Worm (Caenorhabditis elegans) whole organism, L4 larva: ENCODE data around the gene F13E6.1.
A peak's percentile ranks its signal among the peaks of the same experiment; 100 is the strongest.

Experiments used
- Y105C5A.15 ChIP-seq: fragments of 200-800 bp; sonication (Bioruptor generic); IDR thresholded peaks from 2 replicates; pipeline ENCODE4 v1.3.6; 2022; ENCODE audit warnings: missing genetic modification characterization, missing compliant biosample characterization
- Y75B8A.6 ChIP-seq: fragments of 200-800 bp; sonication (Bioruptor generic); IDR thresholded peaks from 2 replicates; pipeline ENCODE4 v1.3.6; 2022; ENCODE audit warnings: missing genetic modification reagents, missing genetic modification characterization, missing compliant biosample characterization
- ZK546.5 ChIP-seq, 2 experiments: sonication (generic microtip); optimal IDR thresholded peaks; 2 replicates each; lab custom pipeline; 2017; ENCODE audit warnings: missing biosample characterization in 2 of 2, missing genetic modification characterization in 2 of 2
- ceh-32 ChIP-seq: sonication (generic microtip); optimal IDR thresholded peaks from 2 replicates; lab custom pipeline; 2016; ENCODE audit warnings: mild to moderate bottlenecking, missing genetic modification characterization, missing compliant biosample characterization; ENCODE audit not compliant: poor library complexity
- ces-1 ChIP-seq: fragments of 150-350 bp; sonication (generic microtip); optimal IDR thresholded peaks from 4 replicates; lab custom pipeline; 2014; ENCODE audit warnings: missing biosample characterization, missing genetic modification reagents, missing genetic modification characterization
- daf-16 ChIP-seq, 3 experiments: sonication (generic microtip); optimal IDR thresholded peaks; 2 replicates each; lab custom pipeline; 2016 to 2017; ENCODE audit warnings: missing genetic modification characterization in 3 of 3, missing genetic modification reagents in 3 of 3, mild to moderate bottlenecking in 2 of 3, missing compliant biosample characterization in 2 of 3, missing biosample characterization in 1 of 3, moderate library complexity in 1 of 3
- daf-8 ChIP-seq: fragments of 200-800 bp; sonication (Bioruptor generic); IDR thresholded peaks from 2 replicates; pipeline ENCODE4 v1.3.6; 2022; ENCODE audit warnings: missing genetic modification characterization, missing compliant biosample characterization
- dmd-6 ChIP-seq: fragments of 200-800 bp; sonication (Bioruptor generic); IDR thresholded peaks from 2 replicates; pipeline ENCODE4 v1.3.6; 2022; ENCODE audit warnings: missing genetic modification reagents, missing genetic modification characterization, missing compliant biosample characterization
- dpl-1 ChIP-seq: fragments of 150-350 bp; optimal IDR thresholded peaks from 2 replicates; lab custom pipeline; 2014; ENCODE audit warnings: missing biosample characterization, missing genetic modification reagents, missing genetic modification characterization
- dve-1 ChIP-seq: sonication (generic microtip); optimal IDR thresholded peaks from 2 replicates; lab custom pipeline; 2017; ENCODE audit warnings: antibody characterized with exemption, mild to moderate bottlenecking, missing genetic modification characterization, missing compliant biosample characterization; ENCODE audit not compliant: insufficient read depth
- fos-1 ChIP-seq: fragments of 150-350 bp; optimal IDR thresholded peaks from 2 replicates; lab custom pipeline; 2014; ENCODE audit warnings: missing biosample characterization, missing genetic modification characterization
- gei-8 ChIP-seq: fragments of 200-800 bp; sonication (Bioruptor generic); optimal IDR thresholded peaks from 2 replicates; lab custom pipeline; 2018; ENCODE audit warnings: mild to moderate bottlenecking, missing genetic modification characterization, missing compliant biosample characterization
- hlh-11 ChIP-seq: fragments of 200-800 bp; sonication (Bioruptor generic); optimal IDR thresholded peaks from 2 replicates; lab custom pipeline; 2018; ENCODE audit warnings: mild to moderate bottlenecking, missing genetic modification characterization, missing compliant biosample characterization
- hlh-30 ChIP-seq: sonication (generic microtip); optimal IDR thresholded peaks from 2 replicates; lab custom pipeline; 2017; ENCODE audit warnings: antibody characterized with exemption, mild to moderate bottlenecking, missing genetic modification characterization, missing compliant biosample characterization; ENCODE audit not compliant: insufficient read depth
- lin-1 ChIP-seq: fragments of 200-800 bp; sonication (Bioruptor generic); IDR thresholded peaks from 2 replicates; pipeline ENCODE4 v1.3.6; 2022; ENCODE audit warnings: missing genetic modification reagents, missing genetic modification characterization, missing compliant biosample characterization
- lin-13 ChIP-seq: fragments of 150-350 bp; optimal IDR thresholded peaks from 2 replicates; lab custom pipeline; 2014; ENCODE audit warnings: missing biosample characterization, missing genetic modification reagents, missing genetic modification characterization
- lin-38 ChIP-seq: fragments of 200-800 bp; sonication (Bioruptor generic); IDR thresholded peaks from 2 replicates; pipeline ENCODE4 v1.3.6; 2022; ENCODE audit warnings: missing genetic modification reagents, missing genetic modification characterization, missing compliant biosample characterization
- lir-3 ChIP-seq: sonication (generic microtip); optimal IDR thresholded peaks from 2 replicates; lab custom pipeline; 2016; ENCODE audit warnings: mild to moderate bottlenecking, missing genetic modification characterization, missing compliant biosample characterization
- lsy-2 ChIP-seq, 2 experiments: fragments of 150-350 bp in 1 of 2; sonication (generic microtip) in 1 of 2; optimal IDR thresholded peaks; 2 replicates each; lab custom pipeline; 2014 to 2017; ENCODE audit warnings: missing biosample characterization in 2 of 2, missing genetic modification characterization in 2 of 2
- madf-5 ChIP-seq, 2 experiments: fragments of 200-800 bp; sonication (Bioruptor generic); IDR thresholded peaks; 2 replicates each; pipeline ENCODE4 v1.3.6; 2022; ENCODE audit warnings: missing compliant biosample characterization in 2 of 2, missing genetic modification characterization in 2 of 2
- mdl-1 ChIP-seq, 2 experiments: fragments of 150-350 bp in 1 of 2; sonication (generic microtip) in 1 of 2; optimal IDR thresholded peaks; 2 replicates each; lab custom pipeline; 2014 to 2017; ENCODE audit warnings: missing biosample characterization in 2 of 2, missing genetic modification characterization in 2 of 2
- mdt-29 ChIP-seq: fragments of 200-800 bp; sonication (Bioruptor generic); IDR thresholded peaks from 2 replicates; pipeline ENCODE4 v1.3.6; 2022; ENCODE audit warnings: missing genetic modification reagents, missing genetic modification characterization, missing compliant biosample characterization
- mep-1 ChIP-seq: fragments of 150-350 bp; sonication (generic microtip); optimal IDR thresholded peaks from 3 replicates; lab custom pipeline; 2014; ENCODE audit warnings: missing biosample characterization, missing genetic modification characterization
- mes-2 ChIP-seq: sonication (generic microtip); optimal IDR thresholded peaks from 2 replicates; lab custom pipeline; 2016; ENCODE audit warnings: missing genotype, mild to moderate bottlenecking, missing genetic modification characterization, missing compliant biosample characterization; ENCODE audit not compliant: poor library complexity, severe bottlenecking
- mxl-2 ChIP-seq: fragments of 200-800 bp; sonication (Bioruptor generic); conservative IDR thresholded peaks from 2 replicates; pipeline ENCODE4 v1.3.6; 2022; ENCODE audit warnings: missing genetic modification reagents, missing genetic modification characterization, missing compliant biosample characterization
- nhr-102 ChIP-seq: sonication (generic microtip); optimal IDR thresholded peaks from 2 replicates; lab custom pipeline; 2016; ENCODE audit warnings: mild to moderate bottlenecking, missing genetic modification characterization, moderate library complexity, missing compliant biosample characterization
- nhr-11 ChIP-seq: fragments of 150-350 bp; optimal IDR thresholded peaks from 2 replicates; lab custom pipeline; 2014; ENCODE audit warnings: missing biosample characterization, missing genetic modification characterization
- nhr-237 ChIP-seq: sonication (generic microtip); optimal IDR thresholded peaks from 2 replicates; lab custom pipeline; 2017; ENCODE audit warnings: missing biosample characterization, missing genetic modification characterization
- nhr-28 ChIP-seq: fragments of 150-350 bp; optimal IDR thresholded peaks from 2 replicates; lab custom pipeline; 2014; ENCODE audit warnings: missing biosample characterization, missing genetic modification characterization
- nhr-48 ChIP-seq: sonication (generic microtip); optimal IDR thresholded peaks from 2 replicates; lab custom pipeline; 2016; ENCODE audit warnings: mild to moderate bottlenecking, missing genetic modification characterization, missing compliant biosample characterization
- nhr-6 ChIP-seq: fragments of 150-350 bp; optimal IDR thresholded peaks from 2 replicates; lab custom pipeline; 2014; ENCODE audit warnings: missing biosample characterization, missing genetic modification characterization
- nhr-77 ChIP-seq: fragments of 150-350 bp; optimal IDR thresholded peaks from 2 replicates; lab custom pipeline; 2014; ENCODE audit warnings: missing biosample characterization, missing genetic modification characterization
- pha-4 ChIP-seq, 2 experiments: fragments of 150-350 bp in 1 of 2; fragments of 200-800 bp in 1 of 2; sonication (Bioruptor generic) in 1 of 2; IDR thresholded peaks in 1 of 2; optimal IDR thresholded peaks in 1 of 2; 2 replicates each; pipeline versions ENCODE4 v1.3.6 to Lab custom; 2014 to 2022; ENCODE audit warnings: missing genetic modification characterization in 2 of 2, missing genetic modification reagents in 2 of 2, missing biosample characterization in 1 of 2, missing compliant biosample characterization in 1 of 2
- php-3 ChIP-seq: fragments of 200-800 bp; sonication (Bioruptor generic); IDR thresholded peaks from 2 replicates; pipeline ENCODE4 v1.3.6; 2022; ENCODE audit warnings: missing genetic modification reagents, missing genetic modification characterization, missing compliant biosample characterization
- pqm-1 ChIP-seq: sonication (generic microtip); optimal IDR thresholded peaks from 2 replicates; lab custom pipeline; 2017; ENCODE audit warnings: missing biosample characterization, missing genetic modification characterization
- sdz-12 ChIP-seq: fragments of 200-800 bp; sonication (Bioruptor generic); optimal IDR thresholded peaks from 2 replicates; lab custom pipeline; 2018; ENCODE audit warnings: mild to moderate bottlenecking, missing genetic modification characterization, missing compliant biosample characterization
- skn-1 ChIP-seq: fragments of 150-350 bp; optimal IDR thresholded peaks from 2 replicates; lab custom pipeline; 2014; ENCODE audit warnings: missing biosample characterization, missing genetic modification characterization
- spr-1 ChIP-seq: sonication (generic microtip); optimal IDR thresholded peaks from 2 replicates; lab custom pipeline; 2016; ENCODE audit warnings: mild to moderate bottlenecking, missing genetic modification characterization, missing compliant biosample characterization
- unc-62 ChIP-seq, 3 experiments: fragments of 150-350 bp in 1 of 3; sonication (generic microtip); optimal IDR thresholded peaks in 2 of 3; peaks in 1 of 3; 1 replicate in 1 of 3; 2 replicates in 2 of 3; lab custom pipeline; 2014 to 2017; ENCODE audit warnings: missing biosample characterization in 3 of 3, missing genetic modification characterization in 3 of 3, missing genetic modification reagents in 3 of 3, missing genotype in 1 of 3
- zag-1 ChIP-seq: fragments of 150-350 bp; optimal IDR thresholded peaks from 2 replicates; lab custom pipeline; 2014; ENCODE audit warnings: missing biosample characterization, missing genetic modification characterization

F13E6.1 gene

ce11 chrX:10704329-10704728, 27.4 kb upstream of the F13E6.1 start:
- TF ChIP-seq unc-62 (GFP tag; optimal IDR thresholded peaks at IDR 0.05 in 1 of 2; lab: Kevin White, UChicago) = peak in 1 of 2 experiments; percentile 94
- TF ChIP-seq unc-62 (tag; optimal IDR thresholded peaks at IDR 0.05; lab: Kevin White, UChicago) = no peak
- TF ChIP-seq ceh-32 (tag; lab: Kevin White, UChicago) = no peak
- TF ChIP-seq lir-3 (tag; lab: Kevin White, UChicago) = no peak

ce11 chrX:10694933-10695332, 18.0 kb upstream of the F13E6.1 start, which contains the start of gene plpp-1.3:
plpp-1.3 (plus strand) TSS chrX:10695312.
- TF ChIP-seq pha-4 (GFP tag; IDR thresholded peaks at IDR 0.05; lab: Robert Waterston, UW) (no peak), pha-4 (tag; optimal IDR thresholded peaks at IDR 0.05; lab: Kevin White, UChicago) (peak; percentile 13), hlh-11 (tag; lab: Kevin White, UChicago) (peak; percentile 44), nhr-48 (tag; lab: Kevin White, UChicago) (peak; percentile 14), Y75B8A.6 (GFP tag; lab: Robert Waterston, UW) (no peak), lsy-2 (tag; optimal IDR thresholded peaks at IDR 0.05; lab: Kevin White, UChicago) (peak in 1 of 2 experiments; percentile 32), dmd-6 (peak; percentile 30; the same call in 1 of the 2 replicates), lin-13 (GFP tag; lab: Kevin White, UChicago) (peak; percentile 3), gei-8 (GFP tag; lab: Kevin White, UChicago) (no peak), spr-1 (tag; lab: Kevin White, UChicago) (peak; percentile 4), dve-1 (tag; lab: Kevin White, UChicago) (peak; percentile 49), mep-1 (tag; lab: Kevin White, UChicago) (peak; percentile 48), Y105C5A.15 (GFP tag; lab: Robert Waterston, UW) (no peak), lin-38 (GFP tag; lab: Robert Waterston, UW) (peak; percentile 71), skn-1 (no peak), nhr-11 (tag; lab: Kevin White, UChicago) (peak; percentile 40), nhr-77 (tag; lab: Kevin White, UChicago) (peak; percentile 20), nhr-102 (tag; lab: Kevin White, UChicago) (peak; percentile 7), fos-1 (tag; lab: Kevin White, UChicago) (no peak), hlh-30 (tag; lab: Kevin White, UChicago) (peak; percentile 54), mes-2 (tag; lab: Kevin White, UChicago) (peak; percentile 63), mdl-1 (tag; optimal IDR thresholded peaks at IDR 0.05; lab: Kevin White, UChicago) (peak in 1 of 2 experiments; percentile 30), ceh-32 (tag; lab: Kevin White, UChicago) (no peak), daf-16 (GFP tag; optimal IDR thresholded peaks at IDR 0.05; lab: Kevin White, UChicago) (no peak), daf-16 (tag; optimal IDR thresholded peaks at IDR 0.05; lab: Kevin White, UChicago) (peak; percentile 57), nhr-28 (tag; lab: Kevin White, UChicago) (peak; percentile 98), zag-1 (tag; lab: Kevin White, UChicago) (no peak), nhr-6 (tag; lab: Kevin White, UChicago) (peak; percentile 25)

- peak; percentile 55 for TF ChIP-seq nhr-28 (tag; lab: Kevin White, UChicago)
- TF ChIP-seq ZK546.5 (tag; optimal IDR thresholded peaks at IDR 0.05; lab: Kevin White, UChicago) = no peak
- TF ChIP-seq mes-2 (tag; lab: Kevin White, UChicago) = no peak
- no peak for TF ChIP-seq daf-16 (GFP tag; optimal IDR thresholded peaks at IDR 0.05; lab: Kevin White, UChicago)
- peak; percentile 23 for TF ChIP-seq daf-16 (tag; optimal IDR thresholded peaks at IDR 0.05; lab: Kevin White, UChicago)
- no peak for TF ChIP-seq mdt-29
- TF ChIP-seq unc-62 (GFP tag; optimal IDR thresholded peaks at IDR 0.05 in 1 of 2; lab: Kevin White, UChicago) = peak in 1 of 2 experiments; percentile 44
- TF ChIP-seq unc-62 (tag; optimal IDR thresholded peaks at IDR 0.05; lab: Kevin White, UChicago) = no peak
- no peak for TF ChIP-seq nhr-237 (tag; lab: Kevin White, UChicago)
- TF ChIP-seq dve-1 (tag; lab: Kevin White, UChicago) = peak; percentile 68
- 0 out of 2 replicates have a peak, but pooled peaks have one; percentile 6 for TF ChIP-seq php-3 (GFP tag; lab: Robert Waterston, UW)
- TF ChIP-seq nhr-6 (tag; lab: Kevin White, UChicago) = no peak
- TF ChIP-seq hlh-30 (tag; lab: Kevin White, UChicago) = peak; percentile 43
- TF ChIP-seq pqm-1 (tag; lab: Kevin White, UChicago) = peak; percentile 32
- TF ChIP-seq mxl-2 (GFP tag; lab: Robert Waterston, UW) = no peak
- no peak for TF ChIP-seq Y75B8A.6 (GFP tag; lab: Robert Waterston, UW)
- TF ChIP-seq dmd-6 = peak; percentile 32
- TF ChIP-seq lin-1 (GFP tag; lab: Robert Waterston, UW) = 0 out of 2 replicates have a peak, but pooled peaks have one; percentile 21
- TF ChIP-seq dpl-1 = no peak
- no peak for TF ChIP-seq mep-1 (tag; lab: Kevin White, UChicago)
- TF ChIP-seq hlh-11 (tag; lab: Kevin White, UChicago) = peak; percentile 40
- no peak for TF ChIP-seq sdz-12 (GFP tag; lab: Kevin White, UChicago)
- TF ChIP-seq madf-5 (GFP tag; IDR thresholded peaks at IDR 0.05; lab: Robert Waterston, UW) = no peak
- TF ChIP-seq ces-1 (GFP tag; lab: Kevin White, UChicago) = no peak
- no peak for TF ChIP-seq zag-1 (tag; lab: Kevin White, UChicago)
- TF ChIP-seq daf-8 (GFP tag; lab: Robert Waterston, UW) = no peak
These were observed 17.3 kb upstream of the F13E6.1 start for ce11 chrX:10694248-10694647.
